Worm (Caenorhabditis elegans) whole organism, young adult: ENCODE data around the gene srw-139.

Experiments
- F23B12.7 ChIP-seq: sonication (generic microtip); optimal IDR thresholded peaks from 2 replicates; lab custom pipeline; 2017; ENCODE audit warnings: missing genetic modification characterization, mild to moderate bottlenecking, missing compliant biosample characterization, antibody characterized with exemption, moderate library complexity; ENCODE audit not compliant: insufficient read depth
- F57A8.1 ChIP-seq: fragments of 200-800 bp; sonication (Bioruptor generic); optimal IDR thresholded peaks from 2 replicates; lab custom pipeline; 2018; ENCODE audit warnings: mild to moderate bottlenecking, missing genetic modification characterization, moderate library complexity, missing compliant biosample characterization
- K12H6.12 ChIP-seq: fragments of 200-800 bp; sonication (Bioruptor generic); optimal IDR thresholded peaks from 2 replicates; lab custom pipeline; 2018; ENCODE audit warnings: mild to moderate bottlenecking, missing genetic modification characterization, missing compliant biosample characterization
- T26A5.8 ChIP-seq: sonication (generic microtip); optimal IDR thresholded peaks from 2 replicates; lab custom pipeline; 2016; ENCODE audit warnings: missing genetic modification characterization, missing compliant biosample characterization
- akir-1 ChIP-seq: fragments of 200-800 bp; sonication (Bioruptor generic); optimal IDR thresholded peaks from 2 replicates; lab custom pipeline; 2018; ENCODE audit warnings: mild to moderate bottlenecking, missing genetic modification characterization, moderate library complexity, missing compliant biosample characterization
- attf-6 ChIP-seq: fragments of 200-800 bp; sonication (Bioruptor generic); IDR thresholded peaks from 2 replicates; pipeline ENCODE4 v1.3.6; 2022; ENCODE audit warnings: missing genetic modification reagents, missing genetic modification characterization, missing compliant biosample characterization
- egrh-3 ChIP-seq: fragments of 200-800 bp; sonication (Bioruptor generic); IDR thresholded peaks from 2 replicates; pipeline ENCODE4 v1.3.6; 2022; ENCODE audit warnings: missing genetic modification reagents, missing genetic modification characterization, missing compliant biosample characterization
- lin-54 ChIP-seq: fragments of 200-800 bp; sonication (Bioruptor generic); optimal IDR thresholded peaks from 2 replicates; lab custom pipeline; 2018; ENCODE audit warnings: mild to moderate bottlenecking, missing genetic modification characterization, missing compliant biosample characterization
- lir-1 ChIP-seq: fragments of 200-800 bp; sonication (Bioruptor generic); conservative IDR thresholded peaks from 2 replicates; pipeline ENCODE4 v1.3.6; 2022; ENCODE audit warnings: missing genetic modification reagents, missing genetic modification characterization, missing compliant biosample characterization
- mcd-1 ChIP-seq: fragments of 200-800 bp; sonication (Bioruptor generic); IDR thresholded peaks from 2 replicates; pipeline ENCODE4 v1.3.6; 2022; ENCODE audit warnings: missing genetic modification reagents, missing genetic modification characterization, missing compliant biosample characterization
- mel-28 ChIP-seq: sonication (generic microtip); optimal IDR thresholded peaks from 2 replicates; lab custom pipeline; 2016; ENCODE audit warnings: borderline replicate concordance, mild to moderate bottlenecking, missing genetic modification characterization, missing compliant biosample characterization
- mes-4 ChIP-seq: sonication (generic microtip); optimal IDR thresholded peaks from 2 replicates; lab custom pipeline; 2016; ENCODE audit warnings: missing genotype, missing genetic modification characterization, missing compliant biosample characterization
- mxl-1 ChIP-seq: sonication (generic microtip); optimal IDR thresholded peaks from 2 replicates; lab custom pipeline; 2016; ENCODE audit warnings: missing genetic modification characterization, missing compliant biosample characterization
- nhr-179 ChIP-seq: sonication (generic microtip); optimal IDR thresholded peaks from 2 replicates; lab custom pipeline; 2016; ENCODE audit warnings: mild to moderate bottlenecking, missing genetic modification characterization, missing compliant biosample characterization
- snpc-1.1 ChIP-seq: sonication (generic microtip); optimal IDR thresholded peaks from 2 replicates; lab custom pipeline; 2017; ENCODE audit warnings: missing genetic modification characterization, mild to moderate bottlenecking, missing compliant biosample characterization, antibody characterized with exemption, moderate library complexity, missing genotype, missing genetic modification reagents; ENCODE audit not compliant: insufficient read depth
- ztf-25 ChIP-seq: fragments of 200-800 bp; sonication (Bioruptor generic); IDR thresholded peaks from 2 replicates; pipeline ENCODE4 v1.3.6; 2022; ENCODE audit warnings: missing genetic modification reagents, missing genetic modification characterization, missing compliant biosample characterization

srw-139 gene

ce11 chrV:2938497-2938896 lies 46.7 kb downstream of the srw-139 start, which contains the start of gene srw-141:
srw-141 (minus strand) TSS chrV:2938597.
- no peak for TF ChIP-seq nhr-179 (tag; lab: Kevin White, UChicago)
- TF ChIP-seq akir-1 (GFP tag; lab: Kevin White, UChicago): no peak
- TF ChIP-seq T26A5.8 (tag; lab: Kevin White, UChicago): no peak
- no peak for TF ChIP-seq lin-54 (GFP tag; lab: Kevin White, UChicago)
- TF ChIP-seq mel-28 (tag; lab: Kevin White, UChicago): no peak
- no peak for TF ChIP-seq mes-4
- no peak for TF ChIP-seq F57A8.1 (GFP tag; lab: Kevin White, UChicago)
- TF ChIP-seq F23B12.7 (tag; lab: Kevin White, UChicago): no peak
- TF ChIP-seq attf-6: no peak
- TF ChIP-seq ztf-25 (GFP tag; lab: Robert Waterston, UW): no peak
- no peak for TF ChIP-seq mxl-1 (tag; lab: Kevin White, UChicago)
- no peak for TF ChIP-seq lir-1 (GFP tag; lab: Robert Waterston, UW)
- TF ChIP-seq mcd-1 (GFP tag; lab: Robert Waterston, UW): no peak
- TF ChIP-seq egrh-3 (GFP tag; lab: Robert Waterston, UW): no peak
- no peak for TF ChIP-seq K12H6.12 (tag; lab: Kevin White, UChicago)
- TF ChIP-seq snpc-1.1 (tag; lab: Kevin White, UChicago): no peak
